Fruit fly (Drosophila melanogaster): ENCODE results near the gene Mrtf.
A peak's percentile ranks its signal among the peaks of the same experiment; 100 is the strongest.

The Mrtf gene

dm6 chr3L:2805137-2805955 is 39.0 kb upstream of the Mrtf start:
- TF ChIP-seq Sp1 (GFP tag; optimal IDR thresholded peaks at IDR 0.05) (peak; percentile 57), h (GFP tag; optimal IDR thresholded peaks at IDR 0.05) (peak; percentile 60), jim (GFP tag; optimal IDR thresholded peaks at IDR 0.05) (peak; percentile 46), sage (GFP tag; optimal IDR thresholded peaks at IDR 0.05) (peak; percentile 12), Rel (GFP tag; optimal IDR thresholded peaks at IDR 0.05) (peak; percentile 51), Rel (tag; optimal IDR thresholded peaks at IDR 0.05) (peak; percentile 50), Hnf4 (GFP tag; optimal IDR thresholded peaks at IDR 0.05) (no peak), HLH106 (tag; optimal IDR thresholded peaks at IDR 0.05) (peak; percentile 20), CrebA (GFP tag; optimal IDR thresholded peaks at IDR 0.05; ENCODE audit: borderline replicate concordance) (peak; percentile 43), fru (GFP tag; optimal IDR thresholded peaks at IDR 0.05) (no peak), rgr (GFP tag; optimal IDR thresholded peaks at IDR 0.05) (peak; percentile 2)

dm6 chr3L:2802085-2802484 is 35.7 kb upstream of the Mrtf start:
- no peak for TF ChIP-seq Hr83 (GFP tag; optimal IDR thresholded peaks at IDR 0.05; ENCODE audit: poor library complexity, severe bottlenecking)
- peak; percentile 28 for TF ChIP-seq OdsH (GFP tag; optimal IDR thresholded peaks at IDR 0.05)
- no peak for TF ChIP-seq Hr78 (GFP tag; optimal IDR thresholded peaks at IDR 0.05)
- no peak for TF ChIP-seq lola (GFP tag; optimal IDR thresholded peaks at IDR 0.05)
- no peak for TF ChIP-seq Dif (GFP tag; optimal IDR thresholded peaks at IDR 0.05; ENCODE audit: partially characterized antibody)
- TF ChIP-seq h (GFP tag; optimal IDR thresholded peaks at IDR 0.05), result peak; percentile 69
- no peak for TF ChIP-seq N (GFP tag; optimal IDR thresholded peaks at IDR 0.05)
- no peak for TF ChIP-seq Myc (optimal IDR thresholded peaks at IDR 0.05)
- peak in 1 of 2 experiments; percentile 62 for TF ChIP-seq foxo (GFP tag; optimal IDR thresholded peaks at IDR 0.05)
- no peak for TF ChIP-seq dmrt93B (GFP tag; optimal IDR thresholded peaks at IDR 0.05)
- peak; percentile 38 for TF ChIP-seq woc (GFP tag; optimal IDR thresholded peaks at IDR 0.05)
- no peak for TF ChIP-seq CG32264 (GFP tag; optimal IDR thresholded peaks at IDR 0.05)
- no peak for TF ChIP-seq Rel (GFP tag; optimal IDR thresholded peaks at IDR 0.05)
- TF ChIP-seq Rel (tag; optimal IDR thresholded peaks at IDR 0.05), result no peak
- TF ChIP-seq br (GFP tag; optimal IDR thresholded peaks at IDR 0.05), result peak; percentile 57
- peak; percentile 50 for TF ChIP-seq HLH106 (tag; optimal IDR thresholded peaks at IDR 0.05)
- peak; percentile 52 for TF ChIP-seq ey (GFP tag; optimal IDR thresholded peaks at IDR 0.05)
- TF ChIP-seq CG9705 (GFP tag; optimal IDR thresholded peaks at IDR 0.05), result no peak
- no peak for TF ChIP-seq Vsx2 (GFP tag; optimal IDR thresholded peaks at IDR 0.05; ENCODE audit: partially characterized antibody)
- TF ChIP-seq fru (GFP tag; optimal IDR thresholded peaks at IDR 0.05), result peak; percentile 57
- TF ChIP-seq pan (optimal IDR thresholded peaks at IDR 0.05), result no peak
- TF ChIP-seq GATAd (GFP tag; optimal IDR thresholded peaks at IDR 0.05), result no peak
- no peak for TF ChIP-seq usp (GFP tag; optimal IDR thresholded peaks at IDR 0.05)
- TF ChIP-seq sv (GFP tag; optimal IDR thresholded peaks at IDR 0.05), result no peak
- TF ChIP-seq psq (GFP tag; optimal IDR thresholded peaks at IDR 0.05), result no peak
- TF ChIP-seq brk (GFP tag; optimal IDR thresholded peaks at IDR 0.05), result no peak
- TF ChIP-seq Mio (GFP tag; optimal IDR thresholded peaks at IDR 0.05), result no peak
- peak; percentile 44 for TF ChIP-seq rgr (GFP tag; optimal IDR thresholded peaks at IDR 0.05)
- peak; percentile 12 for TF ChIP-seq Sp1 (GFP tag; optimal IDR thresholded peaks at IDR 0.05)
- no peak for TF ChIP-seq Jra (GFP tag; optimal IDR thresholded peaks at IDR 0.05)

- TF ChIP-seq dsf (GFP tag; optimal IDR thresholded peaks at IDR 0.05; ENCODE audit: borderline replicate concordance), result no peak
- peak; percentile 35 for TF ChIP-seq CrebA (GFP tag; optimal IDR thresholded peaks at IDR 0.05; ENCODE audit: borderline replicate concordance)
- no peak for TF ChIP-seq CG9705 (GFP tag; optimal IDR thresholded peaks at IDR 0.05)
- TF ChIP-seq usp (GFP tag; optimal IDR thresholded peaks at IDR 0.05), result no peak
- TF ChIP-seq psq (GFP tag; optimal IDR thresholded peaks at IDR 0.05), result peak; percentile 67
- TF ChIP-seq CG32264 (GFP tag; optimal IDR thresholded peaks at IDR 0.05), result no peak
- peak; percentile 56 for TF ChIP-seq jim (GFP tag; optimal IDR thresholded peaks at IDR 0.05)
- TF ChIP-seq ey (GFP tag; optimal IDR thresholded peaks at IDR 0.05), result no peak
- no peak for TF ChIP-seq Myc (optimal IDR thresholded peaks at IDR 0.05)
- TF ChIP-seq sage (GFP tag; optimal IDR thresholded peaks at IDR 0.05), result no peak
- no peak for TF ChIP-seq br (GFP tag; optimal IDR thresholded peaks at IDR 0.05)
- no peak for TF ChIP-seq Sp1 (GFP tag; optimal IDR thresholded peaks at IDR 0.05)
- no peak for TF ChIP-seq lola (GFP tag; optimal IDR thresholded peaks at IDR 0.05)
- TF ChIP-seq pan (optimal IDR thresholded peaks at IDR 0.05), result no peak
- no peak for TF ChIP-seq Jra (GFP tag; optimal IDR thresholded peaks at IDR 0.05)
- TF ChIP-seq woc (GFP tag; optimal IDR thresholded peaks at IDR 0.05), result no peak
- TF ChIP-seq Dif (GFP tag; optimal IDR thresholded peaks at IDR 0.05; ENCODE audit: partially characterized antibody), result no peak
- no peak for TF ChIP-seq Rel (GFP tag; optimal IDR thresholded peaks at IDR 0.05)
- no peak for TF ChIP-seq Rel (tag; optimal IDR thresholded peaks at IDR 0.05)
- no peak for TF ChIP-seq rgr (GFP tag; optimal IDR thresholded peaks at IDR 0.05)
- TF ChIP-seq brk (GFP tag; optimal IDR thresholded peaks at IDR 0.05), result no peak
These were observed 35.0 kb upstream of the Mrtf start for dm6 chr3L:2801376-2801775.
